Fruit fly (Drosophila melanogaster): ENCODE measurements around the gene CG42393.

DNA sequence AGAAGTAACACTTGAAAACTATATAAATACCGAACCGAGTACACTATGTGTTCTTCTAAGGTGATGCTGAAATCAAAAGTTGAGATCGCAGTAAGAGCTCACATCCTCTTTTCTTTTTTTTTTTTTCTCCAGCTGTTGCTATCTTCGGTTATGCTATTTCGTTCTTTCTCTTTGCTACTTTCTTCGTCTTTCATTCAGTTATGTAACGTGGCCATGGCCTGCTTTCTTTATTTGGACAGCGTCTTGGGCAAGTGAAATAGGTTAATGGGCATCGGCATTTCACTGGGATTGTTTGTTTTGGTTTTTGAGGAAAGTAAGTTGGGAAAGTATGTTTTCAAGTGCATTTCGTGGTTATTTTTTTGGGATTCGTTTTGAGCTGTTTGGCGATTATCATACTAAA lies 24.9 kb upstream of the CG42393 start:
- no peak for TF ChIP-seq Eip78C (GFP tag)
- no peak for TF ChIP-seq Lpt (GFP tag; optimal IDR thresholded peaks at IDR 0.05)
- TF ChIP-seq CG32006 (GFP tag; optimal IDR thresholded peaks at IDR 0.05): no peak
- TF ChIP-seq dsx (GFP tag; optimal IDR thresholded peaks at IDR 0.05; ENCODE audit: poor library complexity, severe bottlenecking): no peak
- TF ChIP-seq pdm3 (GFP tag; optimal IDR thresholded peaks at IDR 0.05): no peak
- no peak for TF ChIP-seq Gug (GFP tag; IDR thresholded peaks at IDR 0.05)
- no peak for TF ChIP-seq CG6854 (GFP tag; optimal IDR thresholded peaks at IDR 0.05)
- TF ChIP-seq Blimp-1 (GFP tag; optimal IDR thresholded peaks at IDR 0.05): peak; percentile 20
- no peak for TF ChIP-seq CG9139 (GFP tag; optimal IDR thresholded peaks at IDR 0.05)
- no peak for TF ChIP-seq CG16779 (tag; optimal IDR thresholded peaks at IDR 0.05)
- no peak for TF ChIP-seq eg (GFP tag; IDR thresholded peaks at IDR 0.05)
- no peak for TF ChIP-seq Sox14 (GFP tag; optimal IDR thresholded peaks at IDR 0.05)
- TF ChIP-seq CG11762 (GFP tag; optimal IDR thresholded peaks at IDR 0.05; ENCODE audit: insufficient read depth): no peak

Measured in whole organism, prepupa.